Fruit fly (Drosophila melanogaster): ENCODE data around the gene otu.

otu gene

dm6 chrX:8533589-8534320 is 44.4 kb upstream of the otu start (continued):
- TF ChIP-seq Dek (tag; optimal IDR thresholded peaks at IDR 0.05) (peak; percentile 53), twi (tag; optimal IDR thresholded peaks at IDR 0.05) (peak; percentile 34), prd (optimal IDR thresholded peaks at IDR 0.05) (no peak), prd (GFP tag; IDR thresholded peaks at IDR 0.05) (peak; percentile 60; the same call in 2 of the 3 replicates), Poxn (GFP tag; IDR thresholded peaks at IDR 0.05) (no peak), Med (GFP tag) (peak; percentile 85), CG32772 (GFP tag; IDR thresholded peaks at IDR 0.05) (peak; percentile 32; the same call in 1 of the 2 replicates), sens (GFP tag) (peak; percentile 50), Awh (GFP tag; IDR thresholded peaks at IDR 0.05) (0 out of 2 replicates have a peak, but pooled peaks have one; percentile 6), CG32767 (GFP tag; IDR thresholded peaks at IDR 0.05) (no peak), CG2120 (GFP tag; optimal IDR thresholded peaks at IDR 0.05) (peak; percentile 62), Sox102F (GFP tag; optimal IDR thresholded peaks at IDR 0.05) (peak; percentile 37), caup (GFP tag; optimal IDR thresholded peaks at IDR 0.05; ENCODE audit: severe bottlenecking) (peak; percentile 15), CG11695 (GFP tag; IDR thresholded peaks at IDR 0.05) (0 out of 3 replicates have a peak, but pooled peaks have one; percentile 36), Aef1 (GFP tag; IDR thresholded peaks at IDR 0.05) (peak; percentile 47; the same call in 2 of the 3 replicates), CG17385 (GFP tag; optimal IDR thresholded peaks at IDR 0.05) (peak; percentile 53), oc (tag; optimal IDR thresholded peaks at IDR 0.05) (no peak), CG2678 (tag; optimal IDR thresholded peaks at IDR 0.05) (peak; percentile 41), jigr1 (GFP tag; IDR thresholded peaks at IDR 0.05) (no peak), CG4730 (GFP tag; IDR thresholded peaks at IDR 0.05) (0 out of 2 replicates have a peak, but pooled peaks have one; percentile 14), E2f1 (GFP tag; IDR thresholded peaks at IDR 0.05) (0 out of 2 replicates have a peak, but pooled peaks have one; percentile 24), Dbx (GFP tag; IDR thresholded peaks at IDR 0.05) (peak; percentile 56; the same call in 2 of the 3 replicates), wdn (GFP tag; IDR thresholded peaks at IDR 0.05) (peak; percentile 46; the same call in 1 of the 2 replicates), HLH54F (GFP tag; optimal IDR thresholded peaks at IDR 0.05) (no peak), CoRest (tag; optimal IDR thresholded peaks at IDR 0.05) (peak; percentile 46), Trl (optimal IDR thresholded peaks at IDR 0.05) (peak; percentile 56 to 69), Trl (GFP tag; optimal IDR thresholded peaks at IDR 0.05) (no peak), row (GFP tag; IDR thresholded peaks at IDR 0.05) (peak; percentile 61), CG9727 (GFP tag; optimal IDR thresholded peaks at IDR 0.05) (peak; percentile 34), Hmr (GFP tag; optimal IDR thresholded peaks at IDR 0.05) (peak; percentile 21), CG11247 (GFP tag; IDR thresholded peaks at IDR 0.05) (peak; percentile 44; the same call in 1 of the 2 replicates), tx (GFP tag; optimal IDR thresholded peaks at IDR 0.05) (peak; percentile 24), al (GFP tag; IDR thresholded peaks at IDR 0.05) (peak; percentile 71), zfh2 (GFP tag; optimal IDR thresholded peaks at IDR 0.05) (peak; percentile 38), CG12659 (GFP tag; optimal IDR thresholded peaks at IDR 0.05) (peak; percentile 36), sc (optimal IDR thresholded peaks at IDR 0.05) (no peak), sc (GFP tag; optimal IDR thresholded peaks at IDR 0.05) (no peak), Fer3 (tag; optimal IDR thresholded peaks at IDR 0.05) (peak; percentile 44), btn (GFP tag; optimal IDR thresholded peaks at IDR 0.05) (no peak), CG12769 (tag; optimal IDR thresholded peaks at IDR 0.05) (peak; percentile 90), chm (GFP tag; IDR thresholded peaks at IDR 0.05) (0 out of 2 replicates have a peak, but pooled peaks have one; percentile 30), CG2889 (GFP tag; IDR thresholded peaks at IDR 0.05) (0 out of 3 replicates have a peak, but pooled peaks have one; percentile 16), CG10209 (GFP tag; optimal IDR thresholded peaks at IDR 0.05) (peak; percentile 2), C15 (GFP tag; IDR thresholded peaks at IDR 0.05) (0 out of 3 replicates have a peak, but pooled peaks have one; percentile 27), sd (tag; optimal IDR thresholded peaks at IDR 0.05) (peak; percentile 43), sqz (GFP tag; optimal IDR thresholded peaks at IDR 0.05) (peak; percentile 58), gem (tag; optimal IDR thresholded peaks at IDR 0.05) (peak; percentile 58), NFAT (GFP tag; IDR thresholded peaks at IDR 0.05) (peak; percentile 29; the same call in 1 of the 2 replicates), CG7928 (GFP tag; optimal IDR thresholded peaks at IDR 0.05) (no peak), CG11456 (GFP tag; IDR thresholded peaks at IDR 0.05) (peak; percentile 48; the same call in 1 of the 3 replicates)
